Worm (Caenorhabditis elegans) whole organism, L4 larva: ENCODE data around the gene Y53F4B.11.

Source experiments
- ZK337.2 ChIP-seq: fragments of 200-800 bp; sonication (Bioruptor generic); IDR thresholded peaks from 2 replicates; pipeline ENCODE4 v1.3.6; 2022; ENCODE audit warnings: missing genetic modification reagents, missing genetic modification characterization, missing compliant biosample characterization
- ZK546.5 ChIP-seq, 2 experiments: sonication (generic microtip); optimal IDR thresholded peaks; 2 replicates each; lab custom pipeline; 2017; ENCODE audit warnings: missing biosample characterization in 2 of 2, missing genetic modification characterization in 2 of 2
- ceh-28 ChIP-seq: fragments of 150-350 bp; optimal IDR thresholded peaks from 2 replicates; lab custom pipeline; 2014; ENCODE audit warnings: missing biosample characterization, missing genetic modification reagents, missing genetic modification characterization
- ceh-82 ChIP-seq: sonication (generic microtip); optimal IDR thresholded peaks from 2 replicates; lab custom pipeline; 2017; ENCODE audit warnings: missing biosample characterization, missing genetic modification characterization
- cey-2 ChIP-seq: sonication (generic microtip); optimal IDR thresholded peaks from 3 replicates; lab custom pipeline; 2017; ENCODE audit warnings: missing genetic modification characterization, mild to moderate bottlenecking, missing compliant biosample characterization, antibody characterized with exemption, borderline replicate concordance; ENCODE audit not compliant: insufficient read depth
- daf-16 ChIP-seq, 3 experiments: sonication (generic microtip); optimal IDR thresholded peaks; 2 replicates each; lab custom pipeline; 2016 to 2017; ENCODE audit warnings: missing genetic modification characterization in 3 of 3, missing genetic modification reagents in 3 of 3, mild to moderate bottlenecking in 2 of 3, missing compliant biosample characterization in 2 of 3, missing biosample characterization in 1 of 3, moderate library complexity in 1 of 3
- dmd-6 ChIP-seq: fragments of 200-800 bp; sonication (Bioruptor generic); IDR thresholded peaks from 2 replicates; pipeline ENCODE4 v1.3.6; 2022; ENCODE audit warnings: missing genetic modification reagents, missing genetic modification characterization, missing compliant biosample characterization
- dve-1 ChIP-seq: sonication (generic microtip); optimal IDR thresholded peaks from 2 replicates; lab custom pipeline; 2017; ENCODE audit warnings: antibody characterized with exemption, mild to moderate bottlenecking, missing genetic modification characterization, missing compliant biosample characterization; ENCODE audit not compliant: insufficient read depth
- egl-43 ChIP-seq: fragments of 200-800 bp; sonication (Bioruptor generic); IDR thresholded peaks from 2 replicates; pipeline ENCODE4 v1.3.6; 2022; ENCODE audit warnings: missing genetic modification reagents, missing genetic modification characterization, missing compliant biosample characterization
- gei-8 ChIP-seq: fragments of 200-800 bp; sonication (Bioruptor generic); optimal IDR thresholded peaks from 2 replicates; lab custom pipeline; 2018; ENCODE audit warnings: mild to moderate bottlenecking, missing genetic modification characterization, missing compliant biosample characterization
- hlh-11 ChIP-seq: fragments of 200-800 bp; sonication (Bioruptor generic); optimal IDR thresholded peaks from 2 replicates; lab custom pipeline; 2018; ENCODE audit warnings: mild to moderate bottlenecking, missing genetic modification characterization, missing compliant biosample characterization
- jun-1 ChIP-seq: fragments of 150-350 bp; optimal IDR thresholded peaks from 2 replicates; lab custom pipeline; 2014; ENCODE audit warnings: missing biosample characterization, missing genetic modification reagents, missing genetic modification characterization
- lin-1 ChIP-seq: fragments of 200-800 bp; sonication (Bioruptor generic); IDR thresholded peaks from 2 replicates; pipeline ENCODE4 v1.3.6; 2022; ENCODE audit warnings: missing genetic modification reagents, missing genetic modification characterization, missing compliant biosample characterization
- lin-29 ChIP-seq: fragments of 200-800 bp; sonication (Bioruptor generic); IDR thresholded peaks from 2 replicates; pipeline ENCODE4 v1.3.6; 2022; ENCODE audit warnings: missing genetic modification reagents, missing genetic modification characterization, missing compliant biosample characterization
- madf-5 ChIP-seq, 2 experiments: fragments of 200-800 bp; sonication (Bioruptor generic); IDR thresholded peaks; 2 replicates each; pipeline ENCODE4 v1.3.6; 2022; ENCODE audit warnings: missing compliant biosample characterization in 2 of 2, missing genetic modification characterization in 2 of 2
- mdt-29 ChIP-seq: fragments of 200-800 bp; sonication (Bioruptor generic); IDR thresholded peaks from 2 replicates; pipeline ENCODE4 v1.3.6; 2022; ENCODE audit warnings: missing genetic modification reagents, missing genetic modification characterization, missing compliant biosample characterization
- mep-1 ChIP-seq: fragments of 150-350 bp; sonication (generic microtip); optimal IDR thresholded peaks from 3 replicates; lab custom pipeline; 2014; ENCODE audit warnings: missing biosample characterization, missing genetic modification characterization
- nhr-10 ChIP-seq: fragments of 150-350 bp; optimal IDR thresholded peaks from 2 replicates; lab custom pipeline; 2014; ENCODE audit warnings: missing biosample characterization, missing genetic modification characterization
- nhr-111 ChIP-seq: fragments of 200-800 bp; sonication (Bioruptor generic); optimal IDR thresholded peaks from 2 replicates; lab custom pipeline; 2018; ENCODE audit warnings: mild to moderate bottlenecking, missing genetic modification characterization, missing compliant biosample characterization
- nhr-237 ChIP-seq: sonication (generic microtip); optimal IDR thresholded peaks from 2 replicates; lab custom pipeline; 2017; ENCODE audit warnings: missing biosample characterization, missing genetic modification characterization
- nhr-25 ChIP-seq: sonication (generic microtip); optimal IDR thresholded peaks from 2 replicates; lab custom pipeline; 2017; ENCODE audit warnings: missing genetic modification characterization, mild to moderate bottlenecking, missing compliant biosample characterization, antibody characterized with exemption, moderate library complexity, borderline replicate concordance; ENCODE audit not compliant: insufficient read depth
- nhr-28 ChIP-seq: fragments of 150-350 bp; optimal IDR thresholded peaks from 2 replicates; lab custom pipeline; 2014; ENCODE audit warnings: missing biosample characterization, missing genetic modification characterization
- nhr-42 ChIP-seq: fragments of 200-800 bp; sonication (Bioruptor generic); IDR thresholded peaks from 2 replicates; pipeline ENCODE4 v1.3.6; 2022; ENCODE audit warnings: missing genetic modification characterization, missing compliant biosample characterization
- nhr-77 ChIP-seq: fragments of 150-350 bp; optimal IDR thresholded peaks from 2 replicates; lab custom pipeline; 2014; ENCODE audit warnings: missing biosample characterization, missing genetic modification characterization
- pha-4 ChIP-seq, 2 experiments: fragments of 150-350 bp in 1 of 2; fragments of 200-800 bp in 1 of 2; sonication (Bioruptor generic) in 1 of 2; IDR thresholded peaks in 1 of 2; optimal IDR thresholded peaks in 1 of 2; 2 replicates each; pipeline versions ENCODE4 v1.3.6 to Lab custom; 2014 to 2022; ENCODE audit warnings: missing genetic modification characterization in 2 of 2, missing genetic modification reagents in 2 of 2, missing biosample characterization in 1 of 2, missing compliant biosample characterization in 1 of 2
- php-3 ChIP-seq: fragments of 200-800 bp; sonication (Bioruptor generic); IDR thresholded peaks from 2 replicates; pipeline ENCODE4 v1.3.6; 2022; ENCODE audit warnings: missing genetic modification reagents, missing genetic modification characterization, missing compliant biosample characterization
- pqm-1 ChIP-seq: sonication (generic microtip); optimal IDR thresholded peaks from 2 replicates; lab custom pipeline; 2017; ENCODE audit warnings: missing biosample characterization, missing genetic modification characterization
- set-16 ChIP-seq: fragments of 200-800 bp; sonication (Bioruptor generic); IDR thresholded peaks from 2 replicates; pipeline ENCODE4 v1.3.6; 2022; ENCODE audit warnings: missing genetic modification reagents, missing genetic modification characterization, missing compliant biosample characterization
- snpc-1.2 ChIP-seq: fragments of 200-800 bp; sonication (Bioruptor generic); IDR thresholded peaks from 2 replicates; pipeline ENCODE4 v1.3.6; 2022; ENCODE audit warnings: missing genetic modification reagents, missing genetic modification characterization, missing compliant biosample characterization
- spr-3 ChIP-seq: fragments of 200-800 bp; sonication (Bioruptor generic); optimal IDR thresholded peaks from 2 replicates; lab custom pipeline; 2018; ENCODE audit warnings: mild to moderate bottlenecking, missing genetic modification characterization, missing compliant biosample characterization
- unc-130 ChIP-seq: sonication (generic microtip); optimal IDR thresholded peaks from 2 replicates; lab custom pipeline; 2016; ENCODE audit warnings: missing genetic modification reagents, missing genetic modification characterization, missing compliant biosample characterization
- unc-62 ChIP-seq, 3 experiments: fragments of 150-350 bp in 1 of 3; sonication (generic microtip); optimal IDR thresholded peaks in 2 of 3; peaks in 1 of 3; 1 replicate in 1 of 3; 2 replicates in 2 of 3; lab custom pipeline; 2014 to 2017; ENCODE audit warnings: missing biosample characterization in 3 of 3, missing genetic modification characterization in 3 of 3, missing genetic modification reagents in 3 of 3, missing genotype in 1 of 3
- zfp-2 ChIP-seq: sonication (generic microtip); optimal IDR thresholded peaks from 2 replicates; lab custom pipeline; 2016; ENCODE audit warnings: mild to moderate bottlenecking, missing genetic modification characterization, missing compliant biosample characterization
- zfp-3 ChIP-seq: fragments of 200-800 bp; sonication (Bioruptor generic); conservative IDR thresholded peaks from 2 replicates; pipeline ENCODE4 v1.3.6; 2022; ENCODE audit warnings: missing genetic modification reagents, missing genetic modification characterization, missing compliant biosample characterization
- ztf-11 ChIP-seq: fragments of 150-350 bp; optimal IDR thresholded peaks from 2 replicates; lab custom pipeline; 2014; ENCODE audit warnings: missing biosample characterization, missing genetic modification characterization

Gene Y53F4B.11

ce11 chrII:15010366-15011235, at the start of gene Y53F4B.11, which contains the start of gene Y53F4B.9 (continued):
- TF ChIP-seq zfp-2 (tag; lab: Kevin White, UChicago) (no peak), zfp-3 (no peak), nhr-111 (GFP tag; lab: Kevin White, UChicago) (no peak), mdt-29 (GFP tag; lab: Robert Waterston, UW) (no peak; the same call in 1 of the 2 replicates), lin-1 (GFP tag; lab: Robert Waterston, UW) (no peak), egl-43 (GFP tag; lab: Robert Waterston, UW) (no peak), nhr-42 (GFP tag; lab: Robert Waterston, UW) (peak; percentile 78)
- TF ChIP-seq, all 104 proteins: peak for 32

DNA sequence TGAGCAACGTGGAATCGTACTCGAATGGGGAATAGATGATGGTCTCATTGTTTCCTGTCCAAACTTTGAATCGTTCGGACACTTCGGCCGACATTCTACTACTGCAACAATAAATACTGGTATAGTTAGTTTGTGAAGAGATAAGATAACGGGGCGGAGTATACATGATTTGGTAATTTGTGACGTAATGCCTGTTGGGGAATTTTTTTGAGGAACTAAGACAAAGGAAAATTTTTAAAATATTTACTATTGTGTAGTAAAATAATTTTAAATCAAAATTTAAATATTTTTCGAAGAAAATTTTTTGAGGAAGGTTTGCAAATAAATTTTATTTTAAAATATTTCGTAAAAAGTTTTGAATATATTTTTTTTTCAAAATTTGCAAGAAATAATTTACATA, 46.5 kb upstream of the Y53F4B.11 start, which contains the start of gene elo-9:
elo-9 (minus strand) TSS at position 101 of the 400 bp plus-strand sequence.
- no peak for TF ChIP-seq ztf-11 (tag; lab: Kevin White, UChicago)
- no peak for TF ChIP-seq unc-130
- TF ChIP-seq nhr-25 (tag; lab: Kevin White, UChicago): no peak
- TF ChIP-seq jun-1: no peak
- no peak for TF ChIP-seq cey-2 (tag; lab: Kevin White, UChicago)
- no peak for TF ChIP-seq nhr-10 (tag; lab: Kevin White, UChicago)
- no peak for TF ChIP-seq spr-3 (GFP tag; lab: Kevin White, UChicago)
- no peak for TF ChIP-seq mdt-29 (GFP tag; lab: Robert Waterston, UW)
- TF ChIP-seq snpc-1.2: no peak
- no peak for TF ChIP-seq pha-4 (GFP tag; IDR thresholded peaks at IDR 0.05; lab: Robert Waterston, UW)
- TF ChIP-seq pha-4 (tag; optimal IDR thresholded peaks at IDR 0.05; lab: Kevin White, UChicago): no peak
- no peak for TF ChIP-seq ZK546.5 (tag; optimal IDR thresholded peaks at IDR 0.05; lab: Kevin White, UChicago)
- no peak for TF ChIP-seq gei-8 (GFP tag; lab: Kevin White, UChicago)

- TF ChIP-seq pqm-1 (tag; lab: Kevin White, UChicago): peak; percentile 86
- TF ChIP-seq daf-16 (GFP tag; optimal IDR thresholded peaks at IDR 0.05; lab: Kevin White, UChicago): no peak
- TF ChIP-seq daf-16 (tag; optimal IDR thresholded peaks at IDR 0.05; lab: Kevin White, UChicago): peak; percentile 38
- no peak for TF ChIP-seq ztf-11 (tag; lab: Kevin White, UChicago)
- TF ChIP-seq hlh-11 (tag; lab: Kevin White, UChicago): peak; percentile 46
- peak; percentile 91 for TF ChIP-seq nhr-77 (tag; lab: Kevin White, UChicago)
- no peak for TF ChIP-seq ceh-82 (tag; lab: Kevin White, UChicago)
- peak; percentile 55 for TF ChIP-seq dve-1
- peak; percentile 59; the same call in 1 of the 2 replicates for TF ChIP-seq dmd-6 (GFP tag; lab: Robert Waterston, UW)
- no peak for TF ChIP-seq zfp-2 (tag; lab: Kevin White, UChicago)
- no peak for TF ChIP-seq nhr-25 (tag; lab: Kevin White, UChicago)
- TF ChIP-seq mep-1 (tag; lab: Kevin White, UChicago): peak; percentile 16
- TF ChIP-seq nhr-28: peak; percentile 92
- TF ChIP-seq nhr-111 (GFP tag; lab: Kevin White, UChicago): no peak
- TF ChIP-seq php-3: peak; percentile 85
Measured at ce11 chrII:14964877-14965276, 45.7 kb upstream of the Y53F4B.11 start.

- TF ChIP-seq unc-62 (GFP tag; optimal IDR thresholded peaks at IDR 0.05 in 1 of 2; lab: Kevin White, UChicago) (peak in 1 of 2 experiments; percentile 95), unc-62 (tag; optimal IDR thresholded peaks at IDR 0.05; lab: Kevin White, UChicago) (no peak), ceh-28 (tag; lab: Kevin White, UChicago) (peak; percentile 37), cey-2 (tag; lab: Kevin White, UChicago) (no peak), madf-5 (GFP tag; IDR thresholded peaks at IDR 0.05; lab: Robert Waterston, UW) (no peak), nhr-111 (GFP tag; lab: Kevin White, UChicago) (no peak), ZK337.2 (no peak), lin-29 (GFP tag; lab: Robert Waterston, UW) (no peak), nhr-237 (no peak), set-16 (GFP tag; lab: Robert Waterston, UW) (no peak)
Measured at ce11 chrII:14966420-14966819, 44.1 kb upstream of the Y53F4B.11 start.
